Worm (Caenorhabditis elegans) whole organism, L3 larva: Measurements from ENCODE around the gene cdk-5.

ENCODE experiments used
- R02D3.7 ChIP-seq: fragments of 150-350 bp; optimal IDR thresholded peaks from 2 replicates; lab custom pipeline; 2014; ENCODE audit warnings: missing biosample characterization, missing genetic modification characterization
- ceh-16 ChIP-seq: sonication (generic microtip); optimal IDR thresholded peaks from 2 replicates; lab custom pipeline; 2017; ENCODE audit warnings: missing biosample characterization, missing genetic modification characterization
- nhr-28 ChIP-seq: fragments of 150-350 bp; optimal IDR thresholded peaks from 2 replicates; lab custom pipeline; 2014; ENCODE audit warnings: missing biosample characterization, missing genetic modification characterization
- unc-62 ChIP-seq: fragments of 150-350 bp; sonication (generic microtip); optimal IDR thresholded peaks from 4 replicates; lab custom pipeline; 2014; ENCODE audit warnings: missing biosample characterization, missing genetic modification reagents, missing genetic modification characterization

DNA sequence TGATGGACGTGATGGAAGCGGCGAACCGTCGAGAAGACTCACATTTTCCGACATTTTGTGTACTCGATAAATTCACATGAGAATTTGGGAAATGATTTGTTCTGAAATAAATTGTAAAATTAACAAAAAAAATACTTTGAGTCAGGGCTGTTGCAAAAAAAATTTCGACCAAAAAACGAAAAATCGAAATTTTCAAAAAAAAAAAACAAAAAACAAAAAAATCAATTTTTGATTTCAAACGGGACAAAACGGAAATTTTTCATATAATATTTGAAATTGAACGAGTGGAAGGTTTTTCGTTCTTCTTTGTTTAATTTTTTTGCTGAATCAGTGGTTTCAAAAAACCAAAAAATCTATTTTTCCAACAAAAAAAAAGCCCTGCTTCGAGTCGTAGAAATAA, 10.9 kb downstream of the cdk-5 start, which contains the start of gene cua-1:
- no peak for TF ChIP-seq ceh-16 (tag; lab: Kevin White, UChicago)
- TF ChIP-seq nhr-28: no peak
- TF ChIP-seq unc-62 (GFP tag; lab: Kevin White, UChicago): no peak
- TF ChIP-seq R02D3.7: no peak
